Fruit fly (Drosophila melanogaster): ENCODE data around the gene S.

DNA sequence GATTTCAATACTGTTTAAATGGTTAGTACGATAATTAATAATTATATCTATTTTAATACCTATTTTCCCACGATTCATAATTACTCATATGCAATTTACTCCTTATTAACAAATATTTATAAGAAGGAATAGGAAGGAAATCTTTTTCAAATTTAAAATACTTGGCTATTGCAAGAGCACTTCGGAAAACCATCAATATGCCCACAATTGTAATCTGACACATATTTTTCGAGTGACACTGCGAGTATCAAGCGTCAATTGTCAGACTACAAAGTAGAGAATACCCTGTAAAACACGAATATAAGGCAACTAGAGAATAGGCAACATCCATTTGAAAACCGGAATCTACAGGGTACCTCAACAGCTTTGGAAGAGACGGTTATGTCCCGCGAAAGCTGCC lies 29.2 kb downstream of the S start:
- TF ChIP-seq Dll (optimal IDR thresholded peaks at IDR 0.05) (no peak), CG8478 (optimal IDR thresholded peaks at IDR 0.05) (no peak), psq (optimal IDR thresholded peaks at IDR 0.05) (no peak)
